Worm (Caenorhabditis elegans): ENCODE data around the gene ile-2.

DNA sequence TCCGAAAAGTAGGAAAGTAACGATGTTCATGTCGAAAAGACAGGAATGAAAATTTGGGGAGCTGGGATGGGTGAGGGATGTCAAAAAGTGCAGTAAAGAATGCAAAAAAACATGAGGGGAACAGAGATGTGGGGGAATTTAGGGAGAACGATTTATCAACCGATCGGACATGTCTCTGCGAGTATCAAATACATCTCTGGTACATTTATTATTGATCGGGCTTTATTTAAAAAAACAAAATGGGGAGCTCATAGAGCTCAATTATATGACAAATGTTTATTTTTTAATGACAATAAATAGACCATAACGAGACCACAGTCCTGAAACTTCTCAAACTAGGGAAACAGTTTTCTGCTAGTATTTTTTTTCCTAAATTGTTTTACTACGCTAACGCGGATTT, 42.3 kb downstream of the ile-2 start, which contains the start of gene F25E2.2:
- TF ChIP-seq him-1 (tag; optimal IDR thresholded peaks at IDR 0.05), result no peak
- no peak for TF ChIP-seq W03F9.2 (tag; optimal IDR thresholded peaks at IDR 0.05)
- TF ChIP-seq dao-5 (tag; optimal IDR thresholded peaks at IDR 0.05), result no peak
